Worm (Caenorhabditis elegans) whole organism, young adult: ENCODE data around the gene sax-2.

Source experiments
- B0336.3 ChIP-seq: fragments of 200-800 bp; sonication (Bioruptor generic); IDR thresholded peaks from 2 replicates; pipeline ENCODE4 v1.3.6; 2022; ENCODE audit warnings: missing genetic modification characterization, missing compliant biosample characterization
- C17E4.6 ChIP-seq: fragments of 200-800 bp; sonication (Bioruptor generic); IDR thresholded peaks from 2 replicates; pipeline ENCODE4 v1.3.6; 2022; ENCODE audit warnings: missing genetic modification reagents, missing genetic modification characterization, missing compliant biosample characterization
- F22D6.2 ChIP-seq: sonication (generic microtip); optimal IDR thresholded peaks from 2 replicates; lab custom pipeline; 2016; ENCODE audit warnings: mild to moderate bottlenecking, missing genetic modification characterization, missing compliant biosample characterization
- F39B2.1 ChIP-seq: fragments of 200-800 bp; sonication (Bioruptor generic); IDR thresholded peaks from 2 replicates; pipeline ENCODE4 v1.3.6; 2022; ENCODE audit warnings: missing genetic modification reagents, missing genetic modification characterization, missing compliant biosample characterization
- F52B5.7 ChIP-seq: sonication (generic microtip); optimal IDR thresholded peaks from 2 replicates; lab custom pipeline; 2016; ENCODE audit warnings: mild to moderate bottlenecking, missing genetic modification characterization, missing compliant biosample characterization
- Y53F4B.3 ChIP-seq: fragments of 200-800 bp; sonication (Bioruptor generic); IDR thresholded peaks from 2 replicates; pipeline ENCODE4 v1.3.6; 2022; ENCODE audit warnings: missing genetic modification reagents, missing genetic modification characterization, missing compliant biosample characterization
- Y53G8AR.9 ChIP-seq: fragments of 200-800 bp; sonication (Bioruptor generic); conservative IDR thresholded peaks from 2 replicates; pipeline ENCODE4 v1.3.6; 2022; ENCODE audit warnings: missing genetic modification reagents, missing genetic modification characterization, missing compliant biosample characterization
- Y95B8A.8 ChIP-seq: fragments of 200-800 bp; sonication (Bioruptor generic); IDR thresholded peaks from 2 replicates; pipeline ENCODE4 v1.3.6; 2022; ENCODE audit warnings: missing genetic modification reagents, missing genetic modification characterization, missing compliant biosample characterization
- ama-1 ChIP-seq, 3 experiments: fragments of 150-350 bp in 1 of 3; sonication (generic microtip) in 2 of 3; optimal IDR thresholded peaks; 2 replicates each; lab custom pipeline; 2014 to 2018; ENCODE audit warnings: missing biosample characterization in 2 of 3, missing genetic modification characterization in 2 of 3, missing genetic modification reagents in 2 of 3
- aptf-2 ChIP-seq: fragments of 200-800 bp; sonication (Bioruptor generic); conservative IDR thresholded peaks from 2 replicates; pipeline ENCODE4 v1.3.6; 2022; ENCODE audit warnings: missing genetic modification reagents, missing genetic modification characterization, missing compliant biosample characterization
- aptf-3 ChIP-seq: fragments of 200-800 bp; sonication (Bioruptor generic); IDR thresholded peaks from 2 replicates; pipeline ENCODE4 v1.3.6; 2022; ENCODE audit warnings: missing genetic modification characterization, missing compliant biosample characterization
- atf-7 ChIP-seq: sonication (generic microtip); optimal IDR thresholded peaks from 2 replicates; lab custom pipeline; 2017; ENCODE audit warnings: mild to moderate bottlenecking, missing genetic modification characterization, missing compliant biosample characterization
- athp-1 ChIP-seq: sonication (generic microtip); optimal IDR thresholded peaks from 2 replicates; lab custom pipeline; 2017; ENCODE audit warnings: mild to moderate bottlenecking, missing genetic modification characterization, missing compliant biosample characterization
- attf-5 ChIP-seq: fragments of 200-800 bp; sonication (Bioruptor generic); optimal IDR thresholded peaks from 2 replicates; lab custom pipeline; 2018; ENCODE audit warnings: mild to moderate bottlenecking, missing genetic modification characterization, missing compliant biosample characterization
- attf-6 ChIP-seq: fragments of 200-800 bp; sonication (Bioruptor generic); IDR thresholded peaks from 2 replicates; pipeline ENCODE4 v1.3.6; 2022; ENCODE audit warnings: missing genetic modification reagents, missing genetic modification characterization, missing compliant biosample characterization
- bed-1 ChIP-seq: fragments of 200-800 bp; sonication (Bioruptor generic); IDR thresholded peaks from 2 replicates; pipeline ENCODE4 v1.3.6; 2022; ENCODE audit warnings: missing genetic modification reagents, missing genetic modification characterization, missing compliant biosample characterization
- ccch-3 ChIP-seq: fragments of 200-800 bp; sonication (Bioruptor generic); optimal IDR thresholded peaks from 2 replicates; lab custom pipeline; 2018; ENCODE audit warnings: mild to moderate bottlenecking, missing genetic modification characterization, missing compliant biosample characterization
- ceh-58 ChIP-seq: fragments of 200-800 bp; sonication (Bioruptor generic); IDR thresholded peaks from 2 replicates; pipeline ENCODE4 v1.3.6; 2022; ENCODE audit warnings: missing genetic modification characterization, missing compliant biosample characterization
- die-1 ChIP-seq: sonication (generic microtip); optimal IDR thresholded peaks from 2 replicates; lab custom pipeline; 2016; ENCODE audit warnings: missing genotype, mild to moderate bottlenecking, missing genetic modification characterization, missing compliant biosample characterization
- egrh-3 ChIP-seq: fragments of 200-800 bp; sonication (Bioruptor generic); IDR thresholded peaks from 2 replicates; pipeline ENCODE4 v1.3.6; 2022; ENCODE audit warnings: missing genetic modification reagents, missing genetic modification characterization, missing compliant biosample characterization
- ekl-4 ChIP-seq: fragments of 200-800 bp; sonication (Bioruptor generic); IDR thresholded peaks from 2 replicates; pipeline ENCODE4 v1.3.6; 2022; ENCODE audit warnings: missing genetic modification reagents, missing genetic modification characterization, missing compliant biosample characterization
- fkh-3 ChIP-seq: sonication (generic microtip); optimal IDR thresholded peaks from 2 replicates; lab custom pipeline; 2016; ENCODE audit warnings: mild to moderate bottlenecking, missing genetic modification characterization, missing compliant biosample characterization
- him-1 ChIP-seq: sonication (generic microtip); optimal IDR thresholded peaks from 2 replicates; lab custom pipeline; 2016; ENCODE audit warnings: missing genotype, missing genetic modification reagents, missing genetic modification characterization, missing compliant biosample characterization
- hlh-12 ChIP-seq: sonication (generic microtip); optimal IDR thresholded peaks from 2 replicates; lab custom pipeline; 2016; ENCODE audit warnings: missing genetic modification characterization, missing compliant biosample characterization
- hmg-20 ChIP-seq: fragments of 200-800 bp; sonication (Bioruptor generic); IDR thresholded peaks from 2 replicates; pipeline ENCODE4 v1.3.6; 2022; ENCODE audit warnings: missing genetic modification reagents, missing genetic modification characterization, missing compliant biosample characterization
- hsf-1 ChIP-seq: fragments of 200-800 bp; sonication (Bioruptor generic); IDR thresholded peaks from 2 replicates; pipeline ENCODE4 v1.3.6; 2022; ENCODE audit warnings: missing genetic modification reagents, missing genetic modification characterization, missing compliant biosample characterization
- lag-1 ChIP-seq: fragments of 200-800 bp; sonication (Bioruptor generic); IDR thresholded peaks from 2 replicates; pipeline ENCODE4 v1.3.6; 2022; ENCODE audit warnings: missing genetic modification reagents, missing genetic modification characterization, missing compliant biosample characterization
- lin-26 ChIP-seq: fragments of 200-800 bp; sonication (Bioruptor generic); IDR thresholded peaks from 2 replicates; pipeline ENCODE4 v1.3.6; 2022; ENCODE audit warnings: missing genetic modification reagents, missing genetic modification characterization, missing compliant biosample characterization
- lin-40 ChIP-seq: sonication (generic microtip); optimal IDR thresholded peaks from 2 replicates; lab custom pipeline; 2016; ENCODE audit warnings: missing genetic modification characterization, mild to moderate bottlenecking, missing compliant biosample characterization, missing genotype, missing genetic modification reagents
- lin-54 ChIP-seq: fragments of 200-800 bp; sonication (Bioruptor generic); optimal IDR thresholded peaks from 2 replicates; lab custom pipeline; 2018; ENCODE audit warnings: mild to moderate bottlenecking, missing genetic modification characterization, missing compliant biosample characterization
- madf-10 ChIP-seq: sonication (generic microtip); optimal IDR thresholded peaks from 2 replicates; lab custom pipeline; 2016; ENCODE audit warnings: mild to moderate bottlenecking, missing genetic modification characterization, missing compliant biosample characterization
- madf-6 ChIP-seq: fragments of 200-800 bp; sonication (Bioruptor generic); IDR thresholded peaks from 2 replicates; pipeline ENCODE4 v1.3.6; 2022; ENCODE audit warnings: missing genetic modification reagents, missing genetic modification characterization, missing compliant biosample characterization
- mes-4 ChIP-seq: sonication (generic microtip); optimal IDR thresholded peaks from 2 replicates; lab custom pipeline; 2016; ENCODE audit warnings: missing genotype, missing genetic modification characterization, missing compliant biosample characterization
- nfyb-1 ChIP-seq: fragments of 200-800 bp; sonication (Bioruptor generic); IDR thresholded peaks from 2 replicates; pipeline ENCODE4 v1.3.6; 2022; ENCODE audit warnings: missing genetic modification reagents, missing genetic modification characterization, missing compliant biosample characterization
- nhr-120 ChIP-seq: fragments of 200-800 bp; sonication (Bioruptor generic); IDR thresholded peaks from 2 replicates; pipeline ENCODE4 v1.3.6; 2022; ENCODE audit warnings: missing genetic modification characterization, missing compliant biosample characterization
- nhr-80 ChIP-seq: sonication (generic microtip); optimal IDR thresholded peaks from 2 replicates; lab custom pipeline; 2016; ENCODE audit warnings: missing genetic modification characterization, missing compliant biosample characterization
- rcor-1 ChIP-seq: fragments of 200-800 bp; sonication (Bioruptor generic); IDR thresholded peaks from 2 replicates; pipeline ENCODE4 v1.3.6; 2022; ENCODE audit warnings: missing genetic modification reagents, missing genetic modification characterization, missing compliant biosample characterization
- repo-1 ChIP-seq: sonication (generic microtip); optimal IDR thresholded peaks from 2 replicates; lab custom pipeline; 2017; ENCODE audit warnings: mild to moderate bottlenecking, missing genetic modification characterization, missing compliant biosample characterization
- snpc-1.1 ChIP-seq: sonication (generic microtip); optimal IDR thresholded peaks from 2 replicates; lab custom pipeline; 2017; ENCODE audit warnings: missing genetic modification characterization, mild to moderate bottlenecking, missing compliant biosample characterization, antibody characterized with exemption, moderate library complexity, missing genotype, missing genetic modification reagents; ENCODE audit not compliant: insufficient read depth
- snpc-3.4 ChIP-seq: sonication (generic microtip); optimal IDR thresholded peaks from 2 replicates; lab custom pipeline; 2017; ENCODE audit warnings: missing genetic modification characterization, mild to moderate bottlenecking, missing compliant biosample characterization, antibody characterized with exemption, moderate library complexity, missing genotype, missing genetic modification reagents
- snpc-4 ChIP-seq, 5 experiments: fragments of 150-350 bp in 1 of 5; sonication (generic microtip) in 4 of 5; optimal IDR thresholded peaks; 2 replicates each; lab custom pipeline; 2014 to 2018; ENCODE audit warnings: missing genetic modification characterization in 5 of 5, missing biosample characterization in 3 of 5, antibody characterized with exemption in 2 of 5, mild to moderate bottlenecking in 2 of 5, missing compliant biosample characterization in 2 of 5, missing genotype in 2 of 5, moderate library complexity in 2 of 5, missing genetic modification reagents in 1 of 5
- tbp1 ChIP-seq: fragments of 200-800 bp; sonication (Bioruptor generic); optimal IDR thresholded peaks from 2 replicates; lab custom pipeline; 2018; ENCODE audit warnings: mild to moderate bottlenecking, missing genetic modification characterization, missing compliant biosample characterization
- tbx-9 ChIP-seq: sonication (generic microtip); optimal IDR thresholded peaks from 2 replicates; lab custom pipeline; 2016; ENCODE audit warnings: borderline replicate concordance, missing genetic modification characterization, inconsistent platforms, missing compliant biosample characterization
- tlf-1 ChIP-seq: fragments of 200-800 bp; sonication (Bioruptor generic); optimal IDR thresholded peaks from 2 replicates; lab custom pipeline; 2018; ENCODE audit warnings: mild to moderate bottlenecking, missing genetic modification characterization, missing compliant biosample characterization
- unc-130 ChIP-seq: sonication (generic microtip); optimal IDR thresholded peaks from 2 replicates; lab custom pipeline; 2016; ENCODE audit warnings: missing genetic modification reagents, missing genetic modification characterization, missing compliant biosample characterization
- ztf-22 ChIP-seq: fragments of 200-800 bp; sonication (Bioruptor generic); optimal IDR thresholded peaks from 2 replicates; lab custom pipeline; 2018; ENCODE audit warnings: mild to moderate bottlenecking, missing genetic modification characterization, moderate library complexity, missing compliant biosample characterization
- ztf-26 ChIP-seq: sonication (generic microtip); optimal IDR thresholded peaks from 2 replicates; lab custom pipeline; 2017; ENCODE audit warnings: missing genetic modification characterization, missing compliant biosample characterization
- ztf-28 ChIP-seq: fragments of 200-800 bp; sonication (Bioruptor generic); IDR thresholded peaks from 2 replicates; pipeline ENCODE4 v1.3.6; 2022; ENCODE audit warnings: missing genetic modification reagents, missing genetic modification characterization, missing compliant biosample characterization
- ztf-6 ChIP-seq: fragments of 200-800 bp; sonication (Bioruptor generic); IDR thresholded peaks from 2 replicates; pipeline ENCODE4 v1.3.6; 2022; ENCODE audit warnings: missing genetic modification reagents, missing genetic modification characterization, missing compliant biosample characterization

sax-2 gene

ce11 chrIII:5083304-5083703 lies 26.2 kb upstream of the sax-2 start:
- no peak for TF ChIP-seq nhr-80
- TF ChIP-seq nfyb-1, result no peak
- no peak for TF ChIP-seq ztf-28 (GFP tag; lab: Robert Waterston, UW)
- TF ChIP-seq F39B2.1 (GFP tag; lab: Robert Waterston, UW), result no peak
- peak; percentile 9 for TF ChIP-seq ztf-22 (GFP tag; lab: Kevin White, UChicago)
- no peak for TF ChIP-seq rcor-1 (GFP tag; lab: Robert Waterston, UW)
- peak; percentile 7 for TF ChIP-seq him-1 (tag; lab: Kevin White, UChicago)
- no peak for TF ChIP-seq ztf-6 (GFP tag; lab: Robert Waterston, UW)
- TF ChIP-seq fkh-3 (tag; lab: Kevin White, UChicago), result no peak
- TF ChIP-seq athp-1 (tag; lab: Kevin White, UChicago), result no peak
- TF ChIP-seq madf-10 (tag; lab: Kevin White, UChicago), result peak; percentile 2
- TF ChIP-seq Y53G8AR.9 (GFP tag; lab: Robert Waterston, UW), result peak; percentile 8; the same call in 1 of the 2 replicates
- TF ChIP-seq C17E4.6 (GFP tag; lab: Robert Waterston, UW), result no peak
- no peak for TF ChIP-seq F22D6.2 (tag; lab: Kevin White, UChicago)
- no peak for TF ChIP-seq ztf-26 (tag; lab: Kevin White, UChicago)
- no peak for TF ChIP-seq snpc-1.1 (tag; lab: Kevin White, UChicago)
- no peak for TF ChIP-seq die-1 (tag; lab: Kevin White, UChicago)
- TF ChIP-seq attf-5 (GFP tag; lab: Kevin White, UChicago), result peak; percentile 32
- no peak for TF ChIP-seq egrh-3
- TF ChIP-seq mes-4 (tag; lab: Kevin White, UChicago), result no peak
- TF ChIP-seq lin-26 (GFP tag; lab: Robert Waterston, UW), result no peak
- no peak for TF ChIP-seq F52B5.7 (tag; lab: Kevin White, UChicago)
- peak; percentile 59 for TF ChIP-seq tlf-1
- peak; percentile 25; the same call in 1 of the 2 replicates for TF ChIP-seq madf-6 (GFP tag; lab: Robert Waterston, UW)
- TF ChIP-seq unc-130 (GFP tag; lab: Kevin White, UChicago), result no peak
- no peak for TF ChIP-seq ama-1 (optimal IDR thresholded peaks at IDR 0.05; lab: Kevin White, UChicago)
- TF ChIP-seq ama-1 (GFP tag; optimal IDR thresholded peaks at IDR 0.05; lab: Kevin White, UChicago), result no peak
- no peak for TF ChIP-seq Y95B8A.8 (GFP tag; lab: Robert Waterston, UW)
- TF ChIP-seq ekl-4 (GFP tag; lab: Robert Waterston, UW), result 0 out of 2 replicates have a peak, but pooled peaks have one; percentile 7
- TF ChIP-seq B0336.3 (GFP tag; lab: Robert Waterston, UW), result 0 out of 2 replicates have a peak, but pooled peaks have one; percentile 23
- TF ChIP-seq Y53F4B.3, result no peak
- 0 out of 2 replicates have a peak, but pooled peaks have one; percentile 16 for TF ChIP-seq hsf-1
- no peak for TF ChIP-seq hmg-20 (GFP tag; lab: Robert Waterston, UW)
- TF ChIP-seq lag-1 (GFP tag; lab: Robert Waterston, UW), result no peak
- TF ChIP-seq hlh-12, result no peak
- peak; percentile 38 for TF ChIP-seq lin-40 (tag; lab: Kevin White, UChicago)
- TF ChIP-seq ccch-3 (GFP tag; lab: Kevin White, UChicago), result no peak
- TF ChIP-seq aptf-2 (GFP tag; lab: Robert Waterston, UW), result no peak
- no peak for TF ChIP-seq nhr-120 (GFP tag; lab: Robert Waterston, UW)
- peak; percentile 30 for TF ChIP-seq repo-1
- TF ChIP-seq lin-54 (GFP tag; lab: Kevin White, UChicago), result peak; percentile 4
- no peak for TF ChIP-seq attf-6 (GFP tag; lab: Robert Waterston, UW)
- TF ChIP-seq ceh-58 (GFP tag; lab: Robert Waterston, UW), result no peak
- no peak for TF ChIP-seq atf-7 (tag; lab: Kevin White, UChicago)
- no peak for TF ChIP-seq aptf-3 (GFP tag; lab: Robert Waterston, UW)
- TF ChIP-seq bed-1 (GFP tag; lab: Robert Waterston, UW), result no peak
- no peak for TF ChIP-seq tbp1 (GFP tag; lab: Kevin White, UChicago)
- no peak for TF ChIP-seq snpc-4 (GFP tag; optimal IDR thresholded peaks at IDR 0.05; lab: Kevin White, UChicago)
- TF ChIP-seq snpc-4 (tag; optimal IDR thresholded peaks at IDR 0.05; lab: Kevin White, UChicago), result peak in 2 of 4 experiments; percentile 32 to 45
- TF ChIP-seq snpc-3.4 (tag; lab: Kevin White, UChicago), result no peak
- no peak for TF ChIP-seq tbx-9
